Fruit fly (Drosophila melanogaster) whole organism, embryonic: ENCODE results near the gene S-Lap4.
A peak's percentile ranks its signal among the peaks of the same experiment; 100 is the strongest.

Experiments used
- C15 ChIP-seq: fragments of 200-800 bp; sonication (Bioruptor generic); IDR thresholded peaks from 3 replicates; pipeline ENCODE4 v1.3.6; 2022; ENCODE audit warnings: missing biosample characterization, missing genetic modification characterization
- CG10321 ChIP-seq: fragments of 200-800 bp; sonication (Bioruptor generic); IDR thresholded peaks from 2 replicates; pipeline ENCODE4 v1.3.6; 2022; ENCODE audit warnings: missing biosample characterization, missing genetic modification characterization
- CG10979 ChIP-seq: fragments of 200-800 bp; sonication (Bioruptor generic); optimal IDR thresholded peaks from 2 replicates; lab custom pipeline; 2018; ENCODE audit warnings: missing biosample characterization, mild to moderate bottlenecking, missing genetic modification characterization, moderate library complexity
- CG11398 ChIP-seq: fragments of 200-800 bp; sonication (Bioruptor generic); optimal IDR thresholded peaks from 2 replicates; lab custom pipeline; 2016; ENCODE audit warnings: missing biosample characterization, missing genetic modification characterization
- CG12299 ChIP-seq: fragments of 200-800 bp; sonication (Bioruptor generic); optimal IDR thresholded peaks from 2 replicates; lab custom pipeline; 2018; ENCODE audit warnings: missing biosample characterization, mild to moderate bottlenecking, missing genetic modification characterization
- CG14667 ChIP-seq: fragments of 200-800 bp; sonication (Bioruptor generic); IDR thresholded peaks from 2 replicates; pipeline ENCODE4 v1.3.6; 2022; ENCODE audit warnings: missing biosample characterization, missing genetic modification characterization
- CG14965 ChIP-seq: fragments of 200-800 bp; sonication (Bioruptor generic); optimal IDR thresholded peaks from 2 replicates; lab custom pipeline; 2016; ENCODE audit warnings: missing biosample characterization, missing genetic modification characterization, borderline replicate concordance
- CG15269 ChIP-seq: fragments of 200-800 bp; sonication (Bioruptor generic); optimal IDR thresholded peaks from 2 replicates; lab custom pipeline; 2018; ENCODE audit warnings: missing biosample characterization, mild to moderate bottlenecking, missing genetic modification characterization, moderate library complexity
- CG16779 ChIP-seq: fragments of 200-800 bp; sonication (Bioruptor generic); IDR thresholded peaks from 2 replicates; pipeline ENCODE4 v1.3.6; 2022; ENCODE audit warnings: missing biosample characterization, missing genetic modification characterization
- CG16863 ChIP-seq: fragments of 200-800 bp; sonication (Bioruptor generic); optimal IDR thresholded peaks from 3 replicates; lab custom pipeline; 2016; ENCODE audit warnings: missing biosample characterization, missing genetic modification characterization
- CG17359 ChIP-seq: fragments of 200-800 bp; sonication (Bioruptor generic); optimal IDR thresholded peaks from 3 replicates; lab custom pipeline; 2018; ENCODE audit warnings: missing biosample characterization, mild to moderate bottlenecking, missing genetic modification characterization, moderate library complexity
- CG17802 ChIP-seq: fragments of 200-800 bp; sonication (Bioruptor generic); optimal IDR thresholded peaks from 2 replicates; lab custom pipeline; 2018; ENCODE audit warnings: missing biosample characterization, mild to moderate bottlenecking, missing genetic modification characterization, moderate library complexity
- CG18476 ChIP-seq: fragments of 200-800 bp; sonication (Bioruptor generic); optimal IDR thresholded peaks from 2 replicates; lab custom pipeline; 2016; ENCODE audit warnings: missing biosample characterization, mild to moderate bottlenecking, missing genetic modification characterization
- CG31441 ChIP-seq: fragments of 200-800 bp; sonication (Bioruptor generic); IDR thresholded peaks from 2 replicates; pipeline ENCODE4 v1.3.6; 2022; ENCODE audit warnings: missing biosample characterization, missing genetic modification characterization
- CG43689 ChIP-seq: fragments of 200-800 bp; sonication (Bioruptor generic); IDR thresholded peaks from 2 replicates; pipeline ENCODE4 v1.3.6; 2022; ENCODE audit warnings: missing biosample characterization, missing genetic modification characterization
- CG4617 ChIP-seq: fragments of 200-800 bp; sonication (Bioruptor generic); optimal IDR thresholded peaks from 3 replicates; lab custom pipeline; 2016; ENCODE audit warnings: missing biosample characterization, missing genetic modification characterization, borderline replicate concordance
- CG6765 ChIP-seq: fragments of 200-800 bp; sonication (Bioruptor generic); optimal IDR thresholded peaks from 3 replicates; lab custom pipeline; 2017; ENCODE audit warnings: missing biosample characterization, mild to moderate bottlenecking, missing genetic modification characterization
- CG6854 ChIP-seq: fragments of 200-800 bp; sonication (Bioruptor generic); optimal IDR thresholded peaks from 3 replicates; lab custom pipeline; 2017; ENCODE audit warnings: missing biosample characterization, mild to moderate bottlenecking, missing genetic modification characterization
- CG9609 ChIP-seq: fragments of 200-800 bp; sonication (Bioruptor generic); optimal IDR thresholded peaks from 3 replicates; lab custom pipeline; 2016; ENCODE audit warnings: missing biosample characterization, missing genetic modification characterization
- Chrac-16 ChIP-seq: fragments of 200-800 bp; sonication (Bioruptor generic); optimal IDR thresholded peaks from 3 replicates; lab custom pipeline; 2016; ENCODE audit warnings: missing biosample characterization, missing genetic modification characterization
- Eip74EF ChIP-seq, 2 experiments: fragments of 200-800 bp in 1 of 2; fragments of >200 bp in 1 of 2; sonication (Bioruptor generic) in 1 of 2; optimal IDR thresholded peaks; 2 replicates each; lab custom pipeline; 2017 to 2019; ENCODE audit warnings: missing biosample characterization in 2 of 2, missing genetic modification characterization in 2 of 2, mild to moderate bottlenecking in 1 of 2, moderate library complexity in 1 of 2
- Fer2 ChIP-seq: fragments of 200-800 bp; sonication (Bioruptor generic); optimal IDR thresholded peaks from 2 replicates; lab custom pipeline; 2018; ENCODE audit warnings: missing biosample characterization, mild to moderate bottlenecking, missing genetic modification characterization, moderate library complexity
- HLH4C ChIP-seq: fragments of 200-800 bp; sonication (Bioruptor generic); IDR thresholded peaks from 3 replicates; pipeline ENCODE4 v1.3.6; 2022; ENCODE audit warnings: missing biosample characterization, missing genetic modification characterization; ENCODE audit not compliant: partially characterized antibody
- Jarid2 ChIP-seq: fragments of 200-800 bp; sonication (Bioruptor generic); optimal IDR thresholded peaks from 3 replicates; lab custom pipeline; 2017; ENCODE audit warnings: mild to moderate bottlenecking, missing biosample characterization, missing genetic modification reagents, missing genetic modification characterization
- Mad ChIP-seq: fragments of 200-800 bp; sonication (Bioruptor generic); optimal IDR thresholded peaks from 2 replicates; lab custom pipeline; 2016; ENCODE audit warnings: missing biosample characterization, missing genetic modification characterization
- Mrtf ChIP-seq: fragments of 200-800 bp; sonication (Bioruptor generic); IDR thresholded peaks from 3 replicates; pipeline ENCODE4 v1.3.6; 2022; ENCODE audit warnings: missing biosample characterization, missing genetic modification characterization
- NC2β ChIP-seq: fragments of 200-800 bp; sonication (Bioruptor generic); optimal IDR thresholded peaks from 2 replicates; lab custom pipeline; 2016; ENCODE audit warnings: missing biosample characterization, missing genetic modification characterization
- Nf-YA ChIP-seq: fragments of 200-800 bp; sonication (Bioruptor generic); IDR thresholded peaks from 2 replicates; pipeline ENCODE4 v1.3.6; 2022; ENCODE audit warnings: missing biosample characterization, missing genetic modification characterization
- Oaz ChIP-seq: fragments of 200-800 bp; sonication (Bioruptor generic); IDR thresholded peaks from 2 replicates; pipeline ENCODE4 v1.3.6; 2022; ENCODE audit warnings: missing biosample characterization, missing genetic modification characterization
- Pdp1 ChIP-seq, 2 experiments: fragments of 200-800 bp; sonication (Bioruptor generic); optimal IDR thresholded peaks; 3 replicates each; lab custom pipeline; 2016; ENCODE audit warnings: missing biosample characterization in 2 of 2, missing genetic modification characterization in 2 of 2, mild to moderate bottlenecking in 1 of 2, moderate library complexity in 1 of 2
- Scr ChIP-seq: fragments of 200-800 bp; sonication (Bioruptor generic); IDR thresholded peaks from 2 replicates; pipeline ENCODE4 v1.3.6; 2022; ENCODE audit warnings: missing biosample characterization, missing genetic modification characterization; ENCODE audit not compliant: partially characterized antibody
- ab ChIP-seq: fragments of 200-800 bp; sonication (Bioruptor generic); optimal IDR thresholded peaks from 2 replicates; lab custom pipeline; 2016; ENCODE audit warnings: missing biosample characterization, missing genetic modification characterization
- bcd ChIP-seq: fragments of 200-800 bp; sonication (Bioruptor generic); optimal IDR thresholded peaks from 2 replicates; lab custom pipeline; 2017; ENCODE audit warnings: missing biosample characterization, mild to moderate bottlenecking, missing genetic modification characterization
- bsh ChIP-seq, 2 experiments: fragments of 200-800 bp; sonication (Bioruptor generic); optimal IDR thresholded peaks; 2 replicates each; lab custom pipeline; 2017 to 2018; ENCODE audit warnings: mild to moderate bottlenecking in 2 of 2, missing biosample characterization in 2 of 2, missing genetic modification characterization in 2 of 2, moderate library complexity in 1 of 2
- ems ChIP-seq: fragments of 200-800 bp; sonication (Bioruptor generic); optimal IDR thresholded peaks from 3 replicates; lab custom pipeline; 2016; ENCODE audit warnings: missing biosample characterization, missing genetic modification characterization
- fd102C ChIP-seq: fragments of 200-800 bp; sonication (Bioruptor generic); optimal IDR thresholded peaks from 2 replicates; lab custom pipeline; 2018; ENCODE audit warnings: missing biosample characterization, mild to moderate bottlenecking, missing genetic modification characterization, moderate library complexity
- fru ChIP-seq: fragments of >200 bp; optimal IDR thresholded peaks from 2 replicates; lab custom pipeline; 2017
- gcm ChIP-seq: fragments of 200-800 bp; sonication (Bioruptor generic); optimal IDR thresholded peaks from 2 replicates; lab custom pipeline; 2019; ENCODE audit warnings: missing biosample characterization, mild to moderate bottlenecking, missing genetic modification characterization, moderate library complexity
- gro ChIP-seq: fragments of 200-800 bp; sonication (Bioruptor generic); optimal IDR thresholded peaks from 2 replicates; lab custom pipeline; 2016; ENCODE audit warnings: missing biosample characterization, missing genetic modification characterization
- nom ChIP-seq: fragments of 200-800 bp; sonication (Bioruptor generic); optimal IDR thresholded peaks from 2 replicates; lab custom pipeline; 2017; ENCODE audit warnings: missing biosample characterization, missing genetic modification characterization, mild to moderate bottlenecking, moderate library complexity, missing genetic modification reagents
- odd ChIP-seq: fragments of 200-800 bp; sonication (Bioruptor generic); optimal IDR thresholded peaks from 2 replicates; lab custom pipeline; 2017; ENCODE audit warnings: missing biosample characterization, mild to moderate bottlenecking, missing genetic modification characterization
- sc ChIP-seq, 3 experiments: fragments of >200 bp in 2 of 3; fragments of 200-800 bp in 1 of 3; sonication (Bioruptor generic) in 1 of 3; optimal IDR thresholded peaks; 2 replicates in 2 of 3; 3 replicates in 1 of 3; lab custom pipeline; 2017; ENCODE audit warnings: mild to moderate bottlenecking in 1 of 3, missing biosample characterization in 1 of 3, missing genetic modification characterization in 1 of 3, missing genetic modification reagents in 1 of 3
- sim ChIP-seq: fragments of 200-800 bp; sonication (Bioruptor generic); IDR thresholded peaks from 2 replicates; pipeline ENCODE4 v1.3.6; 2022; ENCODE audit warnings: missing biosample characterization, missing genetic modification characterization
- sug ChIP-seq: fragments of 200-800 bp; optimal IDR thresholded peaks from 2 replicates; lab custom pipeline; 2019; ENCODE audit warnings: missing biosample characterization, mild to moderate bottlenecking, missing genetic modification characterization, moderate library complexity
- trh ChIP-seq: fragments of 200-800 bp; sonication (Bioruptor generic); optimal IDR thresholded peaks from 2 replicates; lab custom pipeline; 2016; ENCODE audit warnings: missing biosample characterization, missing genetic modification characterization
- usp ChIP-seq: fragments of >200 bp; optimal IDR thresholded peaks from 2 replicates; lab custom pipeline; 2017; ENCODE audit warnings: missing biosample characterization, missing genetic modification characterization
- zf30C ChIP-seq: fragments of 200-800 bp; sonication (Bioruptor generic); optimal IDR thresholded peaks from 3 replicates; lab custom pipeline; 2018; ENCODE audit warnings: missing biosample characterization, mild to moderate bottlenecking, missing genetic modification characterization
- zfh1 ChIP-seq: fragments of 200-800 bp; sonication (Bioruptor generic); IDR thresholded peaks from 3 replicates; pipeline ENCODE4 v1.3.6; 2022; ENCODE audit warnings: missing biosample characterization, missing genetic modification characterization

S-Lap4 gene

dm6 chr3L:10515785-10516706, 25.4 kb downstream of the S-Lap4 start (continued):
- TF ChIP-seq Eip74EF (GFP tag; optimal IDR thresholded peaks at IDR 0.05; lab: Kevin White, UChicago) (no peak), CG31441 (GFP tag; lab: Robert Waterston, UW) (no peak; the same call in 1 of the 2 replicates), Mad (GFP tag; lab: Kevin White, UChicago) (no peak), Chrac-16 (no peak), zf30C (GFP tag; lab: Kevin White, UChicago) (peak; percentile 56), CG11398 (peak; percentile 32), Nf-YA (GFP tag; lab: Robert Waterston, UW) (no peak), ems (GFP tag; lab: Kevin White, UChicago) (no peak), gro (GFP tag; lab: Kevin White, UChicago) (peak; percentile 62), sim (no peak), Mrtf (GFP tag; lab: Robert Waterston, UW) (no peak), fru (lab: Kevin White, UChicago) (no peak), CG6765 (GFP tag; lab: Kevin White, UChicago) (no peak), HLH4C (GFP tag; lab: Robert Waterston, UW) (peak; percentile 27; the same call in 2 of the 3 replicates), fd102C (GFP tag; lab: Kevin White, UChicago) (peak; percentile 19), CG16863 (no peak), CG15269 (tag; lab: Kevin White, UChicago) (no peak), bsh (GFP tag; optimal IDR thresholded peaks at IDR 0.05; lab: Kevin White, UChicago) (peak in 1 of 2 experiments; percentile 32), CG4617 (GFP tag; lab: Kevin White, UChicago) (no peak), ab (GFP tag; lab: Kevin White, UChicago) (no peak), sc (optimal IDR thresholded peaks at IDR 0.05; lab: Kevin White, UChicago) (no peak), sc (GFP tag; optimal IDR thresholded peaks at IDR 0.05; lab: Kevin White, UChicago) (no peak), zfh1 (GFP tag; lab: Robert Waterston, UW) (peak; percentile 61; the same call in 2 of the 3 replicates), CG10979 (tag; lab: Kevin White, UChicago) (no peak), gcm (GFP tag; lab: Kevin White, UChicago) (no peak), sug (tag; lab: Kevin White, UChicago) (peak; percentile 45), CG9609 (GFP tag; lab: Kevin White, UChicago) (no peak), CG16779 (GFP tag; lab: Robert Waterston, UW) (no peak), C15 (GFP tag; lab: Robert Waterston, UW) (no peak), Scr (GFP tag; lab: Robert Waterston, UW) (peak; percentile 52), Oaz (no peak), bcd (GFP tag; lab: Kevin White, UChicago) (no peak), NC2β (GFP tag; lab: Kevin White, UChicago) (peak; percentile 34), CG17802 (tag; lab: Kevin White, UChicago) (no peak), odd (GFP tag; lab: Kevin White, UChicago) (no peak), Fer2 (tag; lab: Kevin White, UChicago) (no peak), CG14667 (GFP tag; lab: Robert Waterston, UW) (no peak), Jarid2 (GFP tag; lab: Kevin White, UChicago) (peak; percentile 97), CG18476 (GFP tag; lab: Kevin White, UChicago) (peak; percentile 5), CG14965 (GFP tag; lab: Kevin White, UChicago) (no peak), usp (GFP tag; lab: Kevin White, UChicago) (no peak), CG43689 (no peak), trh (GFP tag; lab: Kevin White, UChicago) (no peak), Pdp1 (GFP tag; optimal IDR thresholded peaks at IDR 0.05; lab: Kevin White, UChicago) (peak in 1 of 2 experiments; percentile 18), CG10321 (peak; percentile 38; the same call in 1 of the 2 replicates), CG6854 (no peak), CG17359 (tag; lab: Kevin White, UChicago) (peak; percentile 4), CG12299 (no peak), nom (GFP tag; lab: Kevin White, UChicago) (peak; percentile 8)
